Fruit fly (Drosophila melanogaster) whole organism, embryonic: ENCODE data around the gene Cyp6d4.
A peak's percentile ranks its signal among the peaks of the same experiment; 100 is the strongest.

Source experiments
- Adf1 ChIP-seq: fragments of 200-800 bp; sonication (Bioruptor generic); IDR thresholded peaks from 2 replicates; pipeline ENCODE4 v1.3.6; 2022; ENCODE audit warnings: missing biosample characterization, missing genetic modification characterization
- CG10366 ChIP-seq: fragments of 200-800 bp; sonication (Bioruptor generic); IDR thresholded peaks from 2 replicates; pipeline ENCODE4 v1.3.6; 2022; ENCODE audit warnings: missing biosample characterization, missing genetic modification characterization
- CG10462 ChIP-seq: fragments of 200-800 bp; sonication (Bioruptor generic); optimal IDR thresholded peaks from 2 replicates; lab custom pipeline; 2016; ENCODE audit warnings: missing biosample characterization, missing genetic modification characterization
- CG10654 ChIP-seq: fragments of 200-800 bp; sonication (Bioruptor generic); optimal IDR thresholded peaks from 2 replicates; lab custom pipeline; 2016; ENCODE audit warnings: missing biosample characterization, missing genetic modification characterization
- CG11456 ChIP-seq: fragments of 200-800 bp; sonication (Bioruptor generic); IDR thresholded peaks from 3 replicates; pipeline ENCODE4 v1.3.6; 2022; ENCODE audit warnings: missing biosample characterization, missing genetic modification characterization
- CG11723 ChIP-seq: fragments of 200-800 bp; sonication (Bioruptor generic); optimal IDR thresholded peaks from 2 replicates; lab custom pipeline; 2017; ENCODE audit warnings: missing biosample characterization, mild to moderate bottlenecking, missing genetic modification characterization
- CG15269 ChIP-seq: fragments of 200-800 bp; sonication (Bioruptor generic); optimal IDR thresholded peaks from 2 replicates; lab custom pipeline; 2018; ENCODE audit warnings: missing biosample characterization, mild to moderate bottlenecking, missing genetic modification characterization, moderate library complexity
- CG1603 ChIP-seq: fragments of 200-800 bp; sonication (Bioruptor generic); optimal IDR thresholded peaks from 2 replicates; lab custom pipeline; 2019; ENCODE audit warnings: missing biosample characterization, mild to moderate bottlenecking, missing genetic modification characterization, moderate library complexity
- CG17829 ChIP-seq: fragments of 200-800 bp; optimal IDR thresholded peaks from 2 replicates; lab custom pipeline; 2019; ENCODE audit warnings: missing biosample characterization, mild to moderate bottlenecking, missing genetic modification characterization, moderate library complexity
- CG18262 ChIP-seq: fragments of 200-800 bp; optimal IDR thresholded peaks from 3 replicates; lab custom pipeline; 2019; ENCODE audit warnings: missing biosample characterization, mild to moderate bottlenecking, missing genetic modification characterization, moderate library complexity
- CG18599 ChIP-seq: fragments of 200-800 bp; sonication (Bioruptor generic); optimal IDR thresholded peaks from 3 replicates; lab custom pipeline; 2017; ENCODE audit warnings: missing biosample characterization, missing genetic modification characterization, mild to moderate bottlenecking, moderate library complexity, missing genetic modification reagents
- CG4282 ChIP-seq: fragments of 200-800 bp; sonication (Bioruptor generic); optimal IDR thresholded peaks from 2 replicates; lab custom pipeline; 2016; ENCODE audit warnings: missing biosample characterization, missing genetic modification characterization
- CG4707 ChIP-seq: fragments of 200-800 bp; sonication (Bioruptor generic); optimal IDR thresholded peaks from 2 replicates; lab custom pipeline; 2018; ENCODE audit warnings: missing biosample characterization, mild to moderate bottlenecking, missing genetic modification characterization, moderate library complexity
- CG5245 ChIP-seq: fragments of 200-800 bp; sonication (Bioruptor generic); optimal IDR thresholded peaks from 3 replicates; lab custom pipeline; 2016; ENCODE audit warnings: missing biosample characterization, missing genetic modification characterization
- CG5953 ChIP-seq: fragments of 200-800 bp; sonication (Bioruptor generic); IDR thresholded peaks from 2 replicates; pipeline ENCODE4 v1.3.6; 2022; ENCODE audit warnings: missing biosample characterization, missing genetic modification characterization
- CG6272 ChIP-seq: fragments of 200-800 bp; sonication (Bioruptor generic); IDR thresholded peaks from 2 replicates; pipeline ENCODE4 v1.3.6; 2022; ENCODE audit warnings: missing biosample characterization, missing genetic modification characterization
- CG7372 ChIP-seq: fragments of 200-800 bp; sonication (Bioruptor generic); IDR thresholded peaks from 2 replicates; pipeline ENCODE4 v1.3.6; 2022; ENCODE audit warnings: missing biosample characterization, missing genetic modification characterization
- CG8281 ChIP-seq: fragments of 200-800 bp; sonication (Bioruptor generic); optimal IDR thresholded peaks from 2 replicates; lab custom pipeline; 2018; ENCODE audit warnings: missing biosample characterization, mild to moderate bottlenecking, missing genetic modification characterization, moderate library complexity
- Chrac-16 ChIP-seq: fragments of 200-800 bp; sonication (Bioruptor generic); optimal IDR thresholded peaks from 3 replicates; lab custom pipeline; 2016; ENCODE audit warnings: missing biosample characterization, missing genetic modification characterization
- CoRest ChIP-seq: fragments of 200-800 bp; sonication (Bioruptor generic); optimal IDR thresholded peaks from 3 replicates; lab custom pipeline; 2018; ENCODE audit warnings: missing biosample characterization, mild to moderate bottlenecking, missing genetic modification characterization, moderate library complexity
- Deaf1 ChIP-seq: fragments of 200-800 bp; optimal IDR thresholded peaks from 3 replicates; lab custom pipeline; 2019; ENCODE audit warnings: missing biosample characterization, mild to moderate bottlenecking, missing genetic modification characterization, moderate library complexity
- Dfd ChIP-seq, 2 experiments: fragments of >200 bp; optimal IDR thresholded peaks; 2 replicates each; lab custom pipeline; 2017; ENCODE audit warnings: missing biosample characterization in 2 of 2, missing genetic modification characterization in 2 of 2
- Eip74EF ChIP-seq, 2 experiments: fragments of 200-800 bp in 1 of 2; fragments of >200 bp in 1 of 2; sonication (Bioruptor generic) in 1 of 2; optimal IDR thresholded peaks; 2 replicates each; lab custom pipeline; 2017 to 2019; ENCODE audit warnings: missing biosample characterization in 2 of 2, missing genetic modification characterization in 2 of 2, mild to moderate bottlenecking in 1 of 2, moderate library complexity in 1 of 2
- Hmx ChIP-seq: fragments of 200-800 bp; sonication (Bioruptor generic); optimal IDR thresholded peaks from 2 replicates; lab custom pipeline; 2016; ENCODE audit warnings: missing biosample characterization, missing genetic modification characterization
- Lpt ChIP-seq: fragments of >200 bp; optimal IDR thresholded peaks from 2 replicates; lab custom pipeline; 2018; ENCODE audit warnings: missing biosample characterization, missing genetic modification characterization
- MTF-1 ChIP-seq: fragments of 200-800 bp; sonication (Bioruptor generic); optimal IDR thresholded peaks from 2 replicates; lab custom pipeline; 2018; ENCODE audit warnings: missing biosample characterization, mild to moderate bottlenecking, missing genetic modification characterization, borderline replicate concordance
- Meics ChIP-seq: fragments of 200-800 bp; sonication (Bioruptor generic); optimal IDR thresholded peaks from 2 replicates; lab custom pipeline; 2017; ENCODE audit warnings: missing biosample characterization, mild to moderate bottlenecking, missing genetic modification characterization
- Ssrp ChIP-seq: fragments of 200-800 bp; sonication (Bioruptor generic); optimal IDR thresholded peaks from 2 replicates; lab custom pipeline; 2018; ENCODE audit warnings: missing biosample characterization, mild to moderate bottlenecking, missing genetic modification characterization, moderate library complexity
- Trl ChIP-seq, 3 experiments: fragments of >200 bp in 2 of 3; fragments of 200-800 bp in 1 of 3; sonication (Bioruptor generic) in 1 of 3; optimal IDR thresholded peaks; 2 replicates in 1 of 3; 3 replicates in 2 of 3; lab custom pipeline; 2016 to 2017; ENCODE audit warnings: missing biosample characterization in 1 of 3, missing genetic modification characterization in 1 of 3
- al ChIP-seq: fragments of 200-800 bp; sonication (Bioruptor generic); IDR thresholded peaks from 2 replicates; pipeline ENCODE4 v1.3.6; 2022; ENCODE audit warnings: missing biosample characterization, missing genetic modification characterization
- amos ChIP-seq: fragments of 200-800 bp; sonication (Bioruptor generic); IDR thresholded peaks from 2 replicates; pipeline ENCODE4 v1.3.6; 2022; ENCODE audit warnings: missing biosample characterization, missing genetic modification characterization; ENCODE audit not compliant: partially characterized antibody
- bowl ChIP-seq: fragments of 200-800 bp; sonication (Bioruptor generic); IDR thresholded peaks from 2 replicates; pipeline ENCODE4 v1.3.6; 2022; ENCODE audit warnings: missing biosample characterization, missing genetic modification characterization
- cato ChIP-seq: fragments of 200-800 bp; sonication (Bioruptor generic); optimal IDR thresholded peaks from 2 replicates; lab custom pipeline; 2016; ENCODE audit warnings: missing biosample characterization, missing genetic modification characterization, borderline replicate concordance
- ci ChIP-seq: fragments of 200-800 bp; sonication (Bioruptor generic); IDR thresholded peaks from 3 replicates; pipeline ENCODE4 v1.3.6; 2022; ENCODE audit warnings: missing biosample characterization, missing genetic modification characterization
- danr ChIP-seq: fragments of 200-800 bp; sonication (Bioruptor generic); IDR thresholded peaks from 2 replicates; pipeline ENCODE4 v1.3.6; 2022; ENCODE audit warnings: missing biosample characterization, missing genetic modification characterization
- eve ChIP-seq, 2 experiments: fragments of >200 bp; optimal IDR thresholded peaks; 2 replicates each; lab custom pipeline; 2017; ENCODE audit warnings: missing biosample characterization in 2 of 2, missing genetic modification characterization in 2 of 2
- her ChIP-seq: fragments of 200-800 bp; sonication (Bioruptor generic); optimal IDR thresholded peaks from 2 replicates; lab custom pipeline; 2016; ENCODE audit warnings: missing biosample characterization, missing genetic modification characterization
- kay ChIP-seq: fragments of 200-800 bp; sonication (Bioruptor generic); optimal IDR thresholded peaks from 2 replicates; lab custom pipeline; 2016; ENCODE audit warnings: missing biosample characterization, missing genetic modification characterization
- ken ChIP-seq: fragments of 200-800 bp; sonication (Bioruptor generic); IDR thresholded peaks from 3 replicates; pipeline ENCODE4 v1.3.6; 2022; ENCODE audit warnings: missing biosample characterization, missing genetic modification characterization
- kni ChIP-seq: fragments of 200-800 bp; sonication (Bioruptor generic); optimal IDR thresholded peaks from 3 replicates; lab custom pipeline; 2017; ENCODE audit warnings: mild to moderate bottlenecking, missing biosample characterization, missing genetic modification reagents, missing genetic modification characterization
- mam ChIP-seq: fragments of 200-800 bp; sonication (Bioruptor generic); optimal IDR thresholded peaks from 3 replicates; lab custom pipeline; 2016; ENCODE audit warnings: missing biosample characterization, missing genetic modification characterization
- pan ChIP-seq, 4 experiments: fragments of >200 bp in 3 of 4; fragments of 200-800 bp in 1 of 4; sonication (Bioruptor generic) in 1 of 4; optimal IDR thresholded peaks in 3 of 4; IDR thresholded peaks in 1 of 4; 2 replicates each; pipeline versions ENCODE4 v1.3.6 to Lab custom; 2017 to 2022; ENCODE audit warnings: missing biosample characterization in 2 of 4, missing genetic modification characterization in 2 of 4, mixed read lengths in 1 of 4
- pnt ChIP-seq: fragments of 200-800 bp; sonication (Bioruptor generic); optimal IDR thresholded peaks from 3 replicates; lab custom pipeline; 2016; ENCODE audit warnings: missing biosample characterization, missing genetic modification characterization
- seq ChIP-seq: fragments of 200-800 bp; sonication (Bioruptor generic); IDR thresholded peaks from 2 replicates; pipeline ENCODE4 v1.3.6; 2022; ENCODE audit warnings: missing biosample characterization, missing genetic modification characterization
- sob ChIP-seq: fragments of 200-800 bp; sonication (Bioruptor generic); IDR thresholded peaks from 2 replicates; pipeline ENCODE4 v1.3.6; 2022; ENCODE audit warnings: missing biosample characterization, missing genetic modification characterization
- tgo ChIP-seq: fragments of 200-800 bp; sonication (Bioruptor generic); IDR thresholded peaks from 3 replicates; pipeline ENCODE4 v1.3.6; 2022; ENCODE audit warnings: missing biosample characterization, missing genetic modification characterization
- tll ChIP-seq, 2 experiments: fragments of 200-800 bp in 1 of 2; fragments of >200 bp in 1 of 2; sonication (Bioruptor generic) in 1 of 2; optimal IDR thresholded peaks; 2 replicates each; lab custom pipeline; 2017 to 2019; ENCODE audit warnings: missing biosample characterization in 2 of 2, missing genetic modification characterization in 2 of 2, mild to moderate bottlenecking in 1 of 2, moderate library complexity in 1 of 2
- wdn ChIP-seq: fragments of 200-800 bp; sonication (Bioruptor generic); IDR thresholded peaks from 2 replicates; pipeline ENCODE4 v1.3.6; 2022; ENCODE audit warnings: missing biosample characterization, missing genetic modification characterization

Gene Cyp6d4

DNA sequence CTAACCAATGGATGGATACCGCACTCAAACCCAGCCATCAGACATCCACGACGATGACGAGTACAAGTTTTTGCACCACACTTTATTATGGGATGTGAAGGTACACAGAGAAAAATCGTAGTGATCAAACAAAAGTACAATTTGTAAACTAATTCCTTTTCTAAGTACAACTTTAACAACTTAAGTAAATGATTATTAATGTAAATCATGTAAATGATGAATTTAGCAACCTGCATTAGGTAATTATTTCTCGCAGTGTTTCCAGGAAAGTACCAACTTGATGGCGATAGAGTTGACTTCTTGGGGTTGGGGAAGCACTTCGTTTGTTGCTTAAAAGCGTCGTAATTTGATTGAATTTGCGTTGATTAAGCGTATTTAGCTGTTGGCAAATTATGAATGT is 35.0 kb upstream of the Cyp6d4 start (continued):
- TF ChIP-seq eve (GFP tag; optimal IDR thresholded peaks at IDR 0.05; lab: Kevin White, UChicago), result peak in 1 of 2 experiments; percentile 77
- peak; percentile 49 for TF ChIP-seq pnt (GFP tag; lab: Kevin White, UChicago)
- TF ChIP-seq Deaf1 (tag; lab: Kevin White, UChicago), result peak; percentile 35
- peak; percentile 40 for TF ChIP-seq cato (GFP tag; lab: Kevin White, UChicago)
- no peak for TF ChIP-seq Lpt (GFP tag; lab: Kevin White, UChicago)
- TF ChIP-seq CG15269 (tag; lab: Kevin White, UChicago), result peak; percentile 75
- TF ChIP-seq Adf1, result peak; percentile 57
- TF ChIP-seq CG5245, result peak; percentile 26
- no peak for TF ChIP-seq Dfd (GFP tag; optimal IDR thresholded peaks at IDR 0.05; lab: Kevin White, UChicago)
- peak; percentile 60 for TF ChIP-seq Meics (GFP tag; lab: Kevin White, UChicago)
- peak; percentile 35; the same call in 1 of the 2 replicates for TF ChIP-seq CG7372 (GFP tag; lab: Robert Waterston, UW)
- TF ChIP-seq Trl (optimal IDR thresholded peaks at IDR 0.05; lab: Kevin White, UChicago), result no peak
- peak; percentile 10 for TF ChIP-seq Trl (GFP tag; optimal IDR thresholded peaks at IDR 0.05; lab: Kevin White, UChicago)
- TF ChIP-seq tll (GFP tag; optimal IDR thresholded peaks at IDR 0.05; lab: Kevin White, UChicago), result no peak
- TF ChIP-seq Hmx (GFP tag; lab: Kevin White, UChicago), result no peak

DNA sequence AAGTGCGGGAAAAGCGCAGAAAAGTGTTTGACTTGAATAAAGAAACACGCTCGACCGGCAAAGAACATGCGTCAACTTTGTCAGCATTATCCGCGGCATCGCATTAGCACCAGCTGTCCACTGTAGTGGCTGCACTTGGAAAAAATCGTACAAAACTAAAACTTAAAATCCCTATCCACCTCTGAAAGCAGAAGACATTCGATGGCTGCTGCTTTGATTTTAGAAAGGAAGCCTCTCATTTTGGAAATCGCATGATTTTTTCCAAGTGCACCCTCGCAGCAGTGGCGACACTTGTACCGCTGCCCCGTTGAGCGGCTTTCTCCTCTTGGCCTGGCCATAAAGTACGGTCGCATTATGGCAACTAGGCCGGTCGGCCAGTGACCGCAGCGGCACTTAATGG is 33.8 kb upstream of the Cyp6d4 start:
- 0 out of 2 replicates have a peak, but pooled peaks have one; percentile 23 for TF ChIP-seq bowl (GFP tag; lab: Robert Waterston, UW)
- TF ChIP-seq ci (GFP tag; lab: Robert Waterston, UW), result peak; percentile 86
- no peak for TF ChIP-seq CG8281 (tag; lab: Kevin White, UChicago)
- no peak for TF ChIP-seq kni
- peak; percentile 2 for TF ChIP-seq CG4282 (GFP tag; lab: Kevin White, UChicago)
- TF ChIP-seq Ssrp (tag; lab: Kevin White, UChicago), result peak; percentile 48
- TF ChIP-seq Eip74EF (GFP tag; optimal IDR thresholded peaks at IDR 0.05; lab: Kevin White, UChicago), result no peak
- TF ChIP-seq CG1603 (tag; lab: Kevin White, UChicago), result peak; percentile 68
- TF ChIP-seq kay (GFP tag; lab: Kevin White, UChicago), result no peak
- TF ChIP-seq CG18599 (GFP tag; lab: Kevin White, UChicago), result peak; percentile 47
- peak; percentile 59 for TF ChIP-seq CG10366 (GFP tag; lab: Robert Waterston, UW)
- no peak for TF ChIP-seq MTF-1 (GFP tag; lab: Kevin White, UChicago)
- peak; percentile 6 for TF ChIP-seq CG18262 (tag; lab: Kevin White, UChicago)
- TF ChIP-seq tgo (GFP tag; lab: Robert Waterston, UW), result no peak
- peak; percentile 19 for TF ChIP-seq CoRest (tag; lab: Kevin White, UChicago)
- 0 out of 2 replicates have a peak, but pooled peaks have one; percentile 38 for TF ChIP-seq CG5953 (GFP tag; lab: Robert Waterston, UW)
- 0 out of 2 replicates have a peak, but pooled peaks have one; percentile 44 for TF ChIP-seq seq (GFP tag; lab: Robert Waterston, UW)
- no peak for TF ChIP-seq CG10654 (GFP tag; lab: Kevin White, UChicago)
- TF ChIP-seq CG17829, result no peak
- peak; percentile 62; the same call in 1 of the 3 replicates for TF ChIP-seq CG11456 (GFP tag; lab: Robert Waterston, UW)
- TF ChIP-seq CG11723 (GFP tag; lab: Kevin White, UChicago), result no peak
- no peak for TF ChIP-seq amos
- no peak for TF ChIP-seq pan (optimal IDR thresholded peaks at IDR 0.05; lab: Kevin White, UChicago)
- TF ChIP-seq pan (GFP tag; optimal IDR thresholded peaks at IDR 0.05 in 1 of 2, IDR thresholded peaks at IDR 0.05 in 1 of 2), result peak in 1 of 2 experiments; percentile 34
- TF ChIP-seq her (GFP tag; lab: Kevin White, UChicago), result peak; percentile 41
- TF ChIP-seq al (GFP tag; lab: Robert Waterston, UW), result 0 out of 2 replicates have a peak, but pooled peaks have one; percentile 17
- peak; percentile 26; the same call in 1 of the 2 replicates for TF ChIP-seq danr (GFP tag; lab: Robert Waterston, UW)
- no peak for TF ChIP-seq CG10462 (GFP tag; lab: Kevin White, UChicago)
- peak; percentile 24 for TF ChIP-seq Chrac-16 (GFP tag; lab: Kevin White, UChicago)
- TF ChIP-seq CG6272 (GFP tag; lab: Robert Waterston, UW), result 0 out of 2 replicates have a peak, but pooled peaks have one; percentile 9
- peak; percentile 30; the same call in 1 of the 2 replicates for TF ChIP-seq sob (GFP tag; lab: Robert Waterston, UW)
- 0 out of 2 replicates have a peak, but pooled peaks have one; percentile 27 for TF ChIP-seq wdn (GFP tag; lab: Robert Waterston, UW)
- TF ChIP-seq ken (GFP tag; lab: Robert Waterston, UW), result peak; percentile 66; the same call in 2 of the 3 replicates
- TF ChIP-seq mam (GFP tag; lab: Kevin White, UChicago), result peak; percentile 27
- peak; percentile 17 for TF ChIP-seq CG4707
